Fruit fly (Drosophila melanogaster) whole organism, prepupa: ENCODE results near the gene intr.
A peak's percentile ranks its signal among the peaks of the same experiment; 100 is the strongest.

Experiments
- CG11762 ChIP-seq: fragments of 200-800 bp; sonication (Bioruptor generic); optimal IDR thresholded peaks from 3 replicates; lab custom pipeline; 2016; ENCODE audit warnings: missing biosample characterization, missing genetic modification characterization; ENCODE audit not compliant: insufficient read depth
- CG6854 ChIP-seq: fragments of 200-800 bp; sonication (Bioruptor generic); optimal IDR thresholded peaks from 2 replicates; lab custom pipeline; 2017; ENCODE audit warnings: missing biosample characterization, mild to moderate bottlenecking, missing genetic modification characterization
- Lpt ChIP-seq: fragments of 200-800 bp; sonication (Bioruptor generic); optimal IDR thresholded peaks from 3 replicates; lab custom pipeline; 2016; ENCODE audit warnings: missing biosample characterization, missing genetic modification characterization
- Smox ChIP-seq: fragments of 200-800 bp; sonication (Bioruptor generic); optimal IDR thresholded peaks from 3 replicates; lab custom pipeline; 2016; ENCODE audit warnings: missing biosample characterization, missing genetic modification characterization
- Sox14 ChIP-seq: fragments of 200-800 bp; sonication (Bioruptor generic); optimal IDR thresholded peaks from 3 replicates; lab custom pipeline; 2016; ENCODE audit warnings: missing biosample characterization, missing genetic modification characterization
- achi ChIP-seq: fragments of 200-800 bp; sonication (Bioruptor generic); optimal IDR thresholded peaks from 3 replicates; lab custom pipeline; 2016; ENCODE audit warnings: missing biosample characterization, missing genetic modification characterization
- dsx ChIP-seq: fragments of 200-800 bp; optimal IDR thresholded peaks from 3 replicates; lab custom pipeline; 2019; ENCODE audit warnings: missing biosample characterization, mild to moderate bottlenecking, missing genetic modification characterization, moderate library complexity; ENCODE audit not compliant: poor library complexity, severe bottlenecking
- lz ChIP-seq: fragments of 200-800 bp; sonication (Bioruptor generic); optimal IDR thresholded peaks from 3 replicates; lab custom pipeline; 2016; ENCODE audit warnings: missing biosample characterization, missing genetic modification characterization
- svp ChIP-seq: fragments of 200-800 bp; sonication (Bioruptor generic); peaks from one replicate; lab custom pipeline; 2016; ENCODE audit warnings: missing biosample characterization, missing genetic modification characterization

DNA sequence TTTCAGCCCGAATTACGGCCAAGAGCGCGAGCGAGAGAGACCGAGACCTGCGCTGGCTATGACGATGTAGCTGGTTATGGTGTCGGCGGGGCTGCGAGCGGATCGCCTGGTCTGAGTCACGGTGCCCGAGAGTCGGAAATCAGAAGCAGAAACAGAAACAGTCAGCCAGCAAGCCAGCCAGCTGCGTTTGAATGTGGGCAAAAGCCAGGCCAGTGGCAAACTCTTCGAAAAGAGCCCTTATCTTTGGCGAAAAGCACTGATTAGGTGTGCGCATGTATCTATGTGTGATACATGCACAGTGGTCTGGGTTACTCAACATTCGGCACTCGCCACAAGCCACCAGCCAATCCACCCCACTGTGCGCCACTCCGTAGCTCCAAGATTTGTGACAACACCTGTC, 40.9 kb downstream of the intr start:
- TF ChIP-seq Lpt (GFP tag; lab: Kevin White, UChicago) (no peak), CG6854 (GFP tag; lab: Kevin White, UChicago) (no peak), Sox14 (GFP tag; lab: Kevin White, UChicago) (no peak), svp (GFP tag; lab: Kevin White, UChicago) (peak; percentile 37), lz (GFP tag; lab: Kevin White, UChicago) (no peak), dsx (GFP tag; lab: Kevin White, UChicago) (no peak), Smox (GFP tag; lab: Kevin White, UChicago) (no peak), CG11762 (no peak), achi (no peak)
